Worm (Caenorhabditis elegans): ENCODE measurements around the gene mtl-1.

mtl-1 gene

ce11 chrV:6702692-6703091 lies 11.0 kb upstream of the mtl-1 start, which contains the start of gene era-1 (continued):
- no peak for TF ChIP-seq C17E4.6 (GFP tag; IDR thresholded peaks at IDR 0.05)
- no peak for TF ChIP-seq nhr-80 (tag; optimal IDR thresholded peaks at IDR 0.05)
- TF ChIP-seq atf-7 (tag; optimal IDR thresholded peaks at IDR 0.05): no peak
- TF ChIP-seq B0019.2 (GFP tag; conservative IDR thresholded peaks at IDR 0.05): no peak
- no peak for TF ChIP-seq cebp-1 (GFP tag; IDR thresholded peaks at IDR 0.05)
- TF ChIP-seq cebp-1 (tag; optimal IDR thresholded peaks at IDR 0.05): no peak
- no peak for TF ChIP-seq ceh-27 (GFP tag; optimal IDR thresholded peaks at IDR 0.05)
- no peak for TF ChIP-seq nhr-179 (tag; optimal IDR thresholded peaks at IDR 0.05)
- TF ChIP-seq F33H1.4 (GFP tag; IDR thresholded peaks at IDR 0.05): peak; percentile 82
- peak; percentile 67 for TF ChIP-seq madf-8 (GFP tag; conservative IDR thresholded peaks at IDR 0.05)
- TF ChIP-seq snpc-1.3 (tag; optimal IDR thresholded peaks at IDR 0.05; ENCODE audit: insufficient read depth): peak; percentile 12
- no peak for TF ChIP-seq ztf-6 (GFP tag; IDR thresholded peaks at IDR 0.05)
- TF ChIP-seq lin-26 (GFP tag; IDR thresholded peaks at IDR 0.05): no peak
- TF ChIP-seq bed-1 (GFP tag; IDR thresholded peaks at IDR 0.05): no peak
- TF ChIP-seq unc-130 (GFP tag; optimal IDR thresholded peaks at IDR 0.05): no peak
- no peak for TF ChIP-seq pha-4 (tag; optimal IDR thresholded peaks at IDR 0.05)
- TF ChIP-seq attf-6 (GFP tag; IDR thresholded peaks at IDR 0.05): no peak
- no peak for TF ChIP-seq T07F8.4 (tag; optimal IDR thresholded peaks at IDR 0.05)
- TF ChIP-seq zfh-2 (GFP tag; conservative IDR thresholded peaks at IDR 0.05): no peak
- no peak for TF ChIP-seq mxl-1 (tag; optimal IDR thresholded peaks at IDR 0.05)
- no peak for TF ChIP-seq ztf-3 (GFP tag; optimal IDR thresholded peaks at IDR 0.05)
- no peak for TF ChIP-seq F37B4.10 (GFP tag; IDR thresholded peaks at IDR 0.05)
- no peak for TF ChIP-seq nfya-1 (tag; optimal IDR thresholded peaks at IDR 0.05; ENCODE audit: borderline replicate concordance, insufficient read depth)
- no peak for TF ChIP-seq hmg-20 (GFP tag; IDR thresholded peaks at IDR 0.05)
- no peak for TF ChIP-seq nhr-90 (tag; optimal IDR thresholded peaks at IDR 0.05)
- 0 out of 2 replicates have a peak, but pooled peaks have one; percentile 35 for TF ChIP-seq D2030.7 (GFP tag; IDR thresholded peaks at IDR 0.05)
- TF ChIP-seq Y95B8A.8 (GFP tag; IDR thresholded peaks at IDR 0.05): no peak
- no peak for TF ChIP-seq egrh-3 (GFP tag; IDR thresholded peaks at IDR 0.05)
- TF ChIP-seq K12H6.12 (tag; optimal IDR thresholded peaks at IDR 0.05): no peak
- TF ChIP-seq Y53G8AR.9 (GFP tag; conservative IDR thresholded peaks at IDR 0.05): no peak
- peak; percentile 90 for TF ChIP-seq madf-6 (GFP tag; IDR thresholded peaks at IDR 0.05)
- no peak for TF ChIP-seq hlh-26 (GFP tag; conservative IDR thresholded peaks at IDR 0.05)
- TF ChIP-seq attf-5 (GFP tag; optimal IDR thresholded peaks at IDR 0.05): no peak
- TF ChIP-seq nhr-120 (GFP tag; IDR thresholded peaks at IDR 0.05): no peak
- TF ChIP-seq tbp1 (GFP tag; optimal IDR thresholded peaks at IDR 0.05): no peak
- TF ChIP-seq lin-54 (GFP tag; optimal IDR thresholded peaks at IDR 0.05): peak; percentile 10
- TF ChIP-seq Y79H2A.3 (GFP tag; conservative IDR thresholded peaks at IDR 0.05): no peak
- no peak for TF ChIP-seq ztf-28 (GFP tag; IDR thresholded peaks at IDR 0.05)
- no peak for TF ChIP-seq athp-1 (tag; optimal IDR thresholded peaks at IDR 0.05)
- peak; percentile 61 for TF ChIP-seq dpl-1 (GFP tag; optimal IDR thresholded peaks at IDR 0.05)
- TF ChIP-seq repo-1 (tag; optimal IDR thresholded peaks at IDR 0.05): no peak
- TF ChIP-seq tbx-9 (tag; optimal IDR thresholded peaks at IDR 0.05; ENCODE audit: borderline replicate concordance): no peak
- TF ChIP-seq snpc-3.4 (tag; optimal IDR thresholded peaks at IDR 0.05): peak; percentile 27
- TF ChIP-seq hsf-1 (GFP tag; IDR thresholded peaks at IDR 0.05): no peak
- no peak for TF ChIP-seq ceh-79 (tag; optimal IDR thresholded peaks at IDR 0.05)
- TF ChIP-seq nfyb-1 (GFP tag; IDR thresholded peaks at IDR 0.05): no peak
- TF ChIP-seq pbrm-1 (GFP tag; IDR thresholded peaks at IDR 0.05): no peak
- no peak for TF ChIP-seq chd-7 (tag; optimal IDR thresholded peaks at IDR 0.05)
- TF ChIP-seq rcor-1 (GFP tag; IDR thresholded peaks at IDR 0.05): 0 out of 2 replicates have a peak, but pooled peaks have one; percentile 8
- no peak for TF ChIP-seq ztf-18 (tag; optimal IDR thresholded peaks at IDR 0.05)

All from whole organism, young adult.